Fruit fly (Drosophila melanogaster): Measurements from ENCODE around the gene Fer2LCH.

DNA sequence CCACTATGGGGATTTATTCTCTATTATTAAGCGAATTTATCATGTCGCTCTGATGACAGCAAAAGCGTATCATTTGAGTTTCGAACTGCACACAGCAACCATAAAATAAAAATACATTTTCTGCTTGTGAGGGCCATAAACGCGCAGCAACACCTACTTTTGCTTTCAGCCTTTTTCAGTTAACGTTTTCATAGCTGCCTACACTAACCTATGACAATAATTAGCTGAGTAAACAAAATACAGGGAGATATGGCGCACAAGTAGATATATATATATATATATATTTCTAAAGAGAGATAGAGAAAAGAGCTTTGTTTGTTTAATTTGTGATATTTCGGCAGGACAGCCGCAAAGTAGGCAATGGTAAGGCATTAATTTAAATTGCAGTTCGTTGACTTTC, 42.1 kb upstream of the Fer2LCH start:
- no peak for TF ChIP-seq Sin3A (optimal IDR thresholded peaks at IDR 0.05)
- no peak for TF ChIP-seq ttk (optimal IDR thresholded peaks at IDR 0.05)
- TF ChIP-seq Myc (optimal IDR thresholded peaks at IDR 0.05): no peak
- no peak for TF ChIP-seq psq (optimal IDR thresholded peaks at IDR 0.05)
- TF ChIP-seq h (optimal IDR thresholded peaks at IDR 0.05): no peak
- TF ChIP-seq insv (optimal IDR thresholded peaks at IDR 0.05): no peak

All from Kc167 (cell line).